Worm (Caenorhabditis elegans) whole organism, L2 larva: ENCODE measurements around the gene gldi-4.

Experiments used
- C34F6.9 ChIP-seq: fragments of 150-350 bp; optimal IDR thresholded peaks from 2 replicates; lab custom pipeline; 2014; ENCODE audit warnings: missing biosample characterization, missing genetic modification characterization
- F13H6.1 ChIP-seq: sonication (generic microtip); optimal IDR thresholded peaks from 2 replicates; lab custom pipeline; 2016; ENCODE audit warnings: missing genetic modification characterization, missing compliant biosample characterization
- Y55F3AM.14 ChIP-seq: fragments of 200-800 bp; sonication (Bioruptor generic); optimal IDR thresholded peaks from 2 replicates; lab custom pipeline; 2018; ENCODE audit warnings: mild to moderate bottlenecking, missing genetic modification characterization, missing compliant biosample characterization
- ZK546.5 ChIP-seq: sonication (generic microtip); optimal IDR thresholded peaks from 2 replicates; lab custom pipeline; 2017; ENCODE audit warnings: missing biosample characterization, missing genetic modification characterization
- alr-1 ChIP-seq: fragments of 150-350 bp; optimal IDR thresholded peaks from 2 replicates; lab custom pipeline; 2014; ENCODE audit warnings: missing biosample characterization, missing genetic modification characterization
- aly-2 ChIP-seq: fragments of 150-350 bp; optimal IDR thresholded peaks from 2 replicates; lab custom pipeline; 2014; ENCODE audit warnings: missing biosample characterization, missing genetic modification characterization
- ama-1 ChIP-seq: fragments of 150-350 bp; optimal IDR thresholded peaks from 2 replicates; lab custom pipeline; 2018; ENCODE audit warnings: inconsistent platforms
- blmp-1 ChIP-seq: sonication (generic microtip); optimal IDR thresholded peaks from 2 replicates; lab custom pipeline; 2017; ENCODE audit warnings: missing genetic modification characterization, mild to moderate bottlenecking, missing compliant biosample characterization, antibody characterized with exemption, moderate library complexity; ENCODE audit not compliant: insufficient read depth
- ceh-16 ChIP-seq: fragments of 150-350 bp; optimal IDR thresholded peaks from 2 replicates; lab custom pipeline; 2014; ENCODE audit warnings: missing biosample characterization, missing genetic modification characterization
- crh-2 ChIP-seq: sonication (generic microtip); optimal IDR thresholded peaks from 2 replicates; lab custom pipeline; 2017; ENCODE audit warnings: missing biosample characterization, missing genetic modification characterization
- elt-1 ChIP-seq: fragments of 150-350 bp; optimal IDR thresholded peaks from 2 replicates; lab custom pipeline; 2014; ENCODE audit warnings: missing biosample characterization, missing genetic modification characterization
- elt-3 ChIP-seq: sonication (generic microtip); optimal IDR thresholded peaks from 2 replicates; lab custom pipeline; 2017; ENCODE audit warnings: missing biosample characterization, missing genetic modification characterization
- lin-13 ChIP-seq: fragments of 150-350 bp; optimal IDR thresholded peaks from 2 replicates; lab custom pipeline; 2014; ENCODE audit warnings: missing biosample characterization, missing genetic modification reagents, missing genetic modification characterization
- lin-39 ChIP-seq: fragments of 150-350 bp; optimal IDR thresholded peaks from 2 replicates; lab custom pipeline; 2014; ENCODE audit warnings: missing biosample characterization, missing genetic modification reagents, missing genetic modification characterization
- lsy-2 ChIP-seq, 2 experiments: fragments of 150-350 bp in 1 of 2; sonication (generic microtip) in 1 of 2; optimal IDR thresholded peaks; 2 replicates each; lab custom pipeline; 2014 to 2017; ENCODE audit warnings: missing biosample characterization in 2 of 2, missing genetic modification characterization in 2 of 2
- mab-5 ChIP-seq: fragments of 150-350 bp; optimal IDR thresholded peaks from 2 replicates; lab custom pipeline; 2014; ENCODE audit warnings: missing biosample characterization, missing genetic modification characterization
- mbf-1 ChIP-seq: sonication (generic microtip); optimal IDR thresholded peaks from 2 replicates; lab custom pipeline; 2017; ENCODE audit warnings: missing biosample characterization, missing genetic modification characterization
- mdl-1 ChIP-seq, 2 experiments: fragments of 150-350 bp in 1 of 2; sonication (generic microtip) in 1 of 2; optimal IDR thresholded peaks; 2 replicates each; lab custom pipeline; 2017; ENCODE audit warnings: missing biosample characterization in 2 of 2, missing genetic modification characterization in 2 of 2
- nhr-11 ChIP-seq: fragments of 150-350 bp; optimal IDR thresholded peaks from 2 replicates; lab custom pipeline; 2014; ENCODE audit warnings: missing biosample characterization, missing genetic modification characterization
- nhr-12 ChIP-seq: fragments of 150-350 bp; optimal IDR thresholded peaks from 2 replicates; lab custom pipeline; 2014; ENCODE audit warnings: missing biosample characterization, missing genetic modification characterization
- nhr-129 ChIP-seq: fragments of 150-350 bp; optimal IDR thresholded peaks from 2 replicates; lab custom pipeline; 2014; ENCODE audit warnings: missing biosample characterization, missing genetic modification characterization
- nhr-21 ChIP-seq: fragments of 150-350 bp; optimal IDR thresholded peaks from 2 replicates; lab custom pipeline; 2014; ENCODE audit warnings: missing biosample characterization, missing genetic modification characterization
- nhr-237 ChIP-seq: fragments of 150-350 bp; optimal IDR thresholded peaks from 2 replicates; lab custom pipeline; 2014; ENCODE audit warnings: missing biosample characterization, missing genetic modification characterization
- nhr-25 ChIP-seq: fragments of 150-350 bp; sonication (generic microtip); optimal IDR thresholded peaks from 3 replicates; lab custom pipeline; 2014; ENCODE audit warnings: missing biosample characterization, missing genetic modification characterization
- nhr-6 ChIP-seq: fragments of 150-350 bp; optimal IDR thresholded peaks from 2 replicates; lab custom pipeline; 2014; ENCODE audit warnings: missing biosample characterization, missing genetic modification characterization
- nhr-77 ChIP-seq: fragments of 150-350 bp; optimal IDR thresholded peaks from 2 replicates; lab custom pipeline; 2014; ENCODE audit warnings: missing biosample characterization, missing genetic modification characterization
- peb-1 ChIP-seq: fragments of 150-350 bp; optimal IDR thresholded peaks from 2 replicates; lab custom pipeline; 2014; ENCODE audit warnings: missing biosample characterization, missing genetic modification characterization
- sem-4 ChIP-seq: fragments of 150-350 bp; optimal IDR thresholded peaks from 2 replicates; lab custom pipeline; 2014; ENCODE audit warnings: missing biosample characterization, missing genetic modification reagents, missing genetic modification characterization
- skn-1 ChIP-seq: sonication (generic microtip); optimal IDR thresholded peaks from 2 replicates; lab custom pipeline; 2017; ENCODE audit warnings: missing biosample characterization, missing genetic modification characterization
- sma-3 ChIP-seq: sonication (generic microtip); optimal IDR thresholded peaks from 2 replicates; lab custom pipeline; 2016; ENCODE audit warnings: missing genetic modification reagents, missing genetic modification characterization, missing compliant biosample characterization
- sma-9 ChIP-seq, 2 experiments: fragments of 150-350 bp in 1 of 2; sonication (generic microtip) in 1 of 2; optimal IDR thresholded peaks; 2 replicates each; lab custom pipeline; 2014 to 2016; ENCODE audit warnings: missing genetic modification characterization in 2 of 2, mild to moderate bottlenecking in 1 of 2, missing biosample characterization in 1 of 2, missing compliant biosample characterization in 1 of 2, missing genetic modification reagents in 1 of 2, moderate library complexity in 1 of 2
- snpc-4 ChIP-seq: fragments of 150-350 bp; optimal IDR thresholded peaks from 2 replicates; lab custom pipeline; 2014; ENCODE audit warnings: missing biosample characterization, missing genetic modification characterization
- unc-39 ChIP-seq: fragments of 150-350 bp; optimal IDR thresholded peaks from 2 replicates; lab custom pipeline; 2014; ENCODE audit warnings: missing biosample characterization, missing genetic modification characterization
- unc-55 ChIP-seq: fragments of 150-350 bp; sonication (generic microtip); optimal IDR thresholded peaks from 3 replicates; lab custom pipeline; 2014; ENCODE audit warnings: missing biosample characterization, missing genetic modification reagents, missing genetic modification characterization
- unc-62 ChIP-seq: fragments of 150-350 bp; optimal IDR thresholded peaks from 2 replicates; lab custom pipeline; 2014; ENCODE audit warnings: missing biosample characterization, missing genetic modification reagents, missing genetic modification characterization
- zag-1 ChIP-seq: fragments of 150-350 bp; optimal IDR thresholded peaks from 2 replicates; lab custom pipeline; 2014; ENCODE audit warnings: missing biosample characterization, missing genetic modification characterization
- ztf-1 ChIP-seq: fragments of 200-800 bp; sonication (Bioruptor generic); conservative IDR thresholded peaks from 2 replicates; pipeline ENCODE4 v1.3.6; 2022; ENCODE audit warnings: missing genetic modification characterization, missing compliant biosample characterization
- ztf-11 ChIP-seq: sonication (generic microtip); optimal IDR thresholded peaks from 2 replicates; lab custom pipeline; 2017; ENCODE audit warnings: missing biosample characterization, missing genetic modification characterization

The gldi-4 gene

DNA sequence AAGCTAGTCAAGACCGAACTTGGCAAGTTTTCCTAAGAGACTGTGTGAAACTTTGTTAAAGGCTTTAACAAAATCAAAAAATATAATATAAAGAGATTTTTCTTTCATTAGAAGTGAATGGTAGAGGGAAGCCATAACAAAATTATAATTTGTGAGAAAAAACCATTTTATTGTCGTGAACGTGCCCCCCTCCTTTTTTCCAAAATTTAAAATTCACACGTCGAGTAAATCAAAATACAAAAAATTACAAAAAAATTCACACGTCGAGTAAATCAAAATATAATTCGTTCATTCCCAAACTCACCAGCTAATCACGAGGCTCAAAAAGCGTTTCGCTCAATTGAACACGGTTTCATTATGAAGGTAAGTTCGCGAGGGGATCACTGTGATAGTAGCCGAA, 7.9 kb upstream of the gldi-4 start, which contains the start of gene C25A8.2:
TSS of gene C25A8.2 (plus strand) at position 301 of the 400 bp plus-strand sequence.
- TF ChIP-seq unc-39 (tag; lab: Kevin White, UChicago) (no peak), ztf-1 (no peak), nhr-6 (tag; lab: Kevin White, UChicago) (no peak), skn-1 (tag; lab: Kevin White, UChicago) (no peak), lin-13 (no peak), nhr-129 (no peak), nhr-21 (tag; lab: Kevin White, UChicago) (no peak), sma-9 (GFP tag; optimal IDR thresholded peaks at IDR 0.05; lab: Kevin White, UChicago) (no peak), sma-9 (tag; optimal IDR thresholded peaks at IDR 0.05; lab: Kevin White, UChicago) (no peak), Y55F3AM.14 (GFP tag; lab: Kevin White, UChicago) (no peak), nhr-11 (tag; lab: Kevin White, UChicago) (no peak), zag-1 (no peak), alr-1 (tag; lab: Kevin White, UChicago) (no peak)

DNA sequence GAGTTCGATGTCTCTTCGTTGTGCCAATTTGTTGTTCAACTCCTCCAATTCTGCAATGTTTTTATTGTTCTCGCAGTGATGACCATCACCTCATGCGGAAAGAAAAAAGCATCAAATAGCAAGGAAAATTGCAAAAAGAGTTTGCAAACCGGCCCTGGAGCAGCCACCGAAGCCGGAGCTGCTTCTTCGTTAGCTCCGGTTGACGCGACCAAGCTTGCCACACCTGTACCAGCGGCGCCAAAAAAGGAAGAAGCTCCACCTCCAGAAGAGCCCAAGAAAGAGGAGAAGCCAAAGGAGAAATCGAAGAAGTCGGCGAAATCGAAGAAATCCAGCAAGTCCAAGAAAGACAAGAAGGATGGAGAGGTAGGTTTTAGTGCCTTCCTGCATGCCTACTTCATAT, 7.2 kb upstream of the gldi-4 start:
- TF ChIP-seq nhr-77 (tag; lab: Kevin White, UChicago) (no peak), F13H6.1 (tag; lab: Kevin White, UChicago) (no peak), unc-62 (no peak), nhr-129 (no peak), mbf-1 (tag; lab: Kevin White, UChicago) (no peak)

DNA sequence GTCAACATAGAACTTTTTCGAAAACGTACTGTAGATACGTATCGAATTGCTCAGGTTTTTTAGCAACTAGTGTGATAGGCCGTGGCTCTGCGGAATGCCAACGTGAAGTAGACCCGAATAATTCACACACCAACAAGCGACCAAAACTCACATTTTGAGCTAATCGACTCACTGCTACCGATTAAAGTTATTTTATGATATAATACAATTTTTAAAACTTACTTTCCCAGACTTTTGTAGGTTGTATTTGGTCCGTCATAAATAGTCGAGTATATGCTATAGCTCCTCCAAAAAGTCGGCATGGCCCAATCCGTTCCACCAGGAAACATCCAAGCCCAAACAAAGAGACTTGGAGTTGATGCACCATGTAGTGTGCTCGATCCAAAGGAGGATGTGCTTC, 6.6 kb upstream of the gldi-4 start, which contains the start of gene C25A8.1:
TSS of gene C25A8.1 (plus strand) at position 301 of the 400 bp plus-strand sequence.
- TF ChIP-seq aly-2 (no peak), Y55F3AM.14 (GFP tag; lab: Kevin White, UChicago) (no peak), ceh-16 (tag; lab: Kevin White, UChicago) (no peak), nhr-12 (tag; lab: Kevin White, UChicago) (no peak), mab-5 (tag; lab: Kevin White, UChicago) (no peak), sma-3 (GFP tag; lab: Kevin White, UChicago) (no peak), ztf-11 (tag; lab: Kevin White, UChicago) (no peak), ama-1 (lab: Kevin White, UChicago) (no peak), nhr-21 (tag; lab: Kevin White, UChicago) (no peak), zag-1 (no peak), mdl-1 (tag; optimal IDR thresholded peaks at IDR 0.05; lab: Kevin White, UChicago) (no peak), blmp-1 (tag; lab: Kevin White, UChicago) (no peak), mbf-1 (tag; lab: Kevin White, UChicago) (no peak), nhr-237 (tag; lab: Kevin White, UChicago) (no peak), snpc-4 (no peak), elt-3 (no peak)

ce11 chrIV:7011728-7012127, 5.7 kb upstream of the gldi-4 start, which contains the start of gene trxr-1:
trxr-1 (plus strand) TSS chrIV:7011954.
- TF ChIP-seq peb-1, result no peak
- TF ChIP-seq nhr-129, result no peak
- TF ChIP-seq mab-5 (tag; lab: Kevin White, UChicago), result no peak
- no peak for TF ChIP-seq crh-2
- no peak for TF ChIP-seq zag-1
- TF ChIP-seq nhr-11 (tag; lab: Kevin White, UChicago), result no peak
- no peak for TF ChIP-seq lsy-2 (tag; optimal IDR thresholded peaks at IDR 0.05; lab: Kevin White, UChicago)
- TF ChIP-seq sem-4 (tag; lab: Kevin White, UChicago), result no peak
- TF ChIP-seq nhr-25, result no peak
- TF ChIP-seq elt-1 (tag; lab: Kevin White, UChicago), result no peak
- TF ChIP-seq snpc-4, result no peak

DNA sequence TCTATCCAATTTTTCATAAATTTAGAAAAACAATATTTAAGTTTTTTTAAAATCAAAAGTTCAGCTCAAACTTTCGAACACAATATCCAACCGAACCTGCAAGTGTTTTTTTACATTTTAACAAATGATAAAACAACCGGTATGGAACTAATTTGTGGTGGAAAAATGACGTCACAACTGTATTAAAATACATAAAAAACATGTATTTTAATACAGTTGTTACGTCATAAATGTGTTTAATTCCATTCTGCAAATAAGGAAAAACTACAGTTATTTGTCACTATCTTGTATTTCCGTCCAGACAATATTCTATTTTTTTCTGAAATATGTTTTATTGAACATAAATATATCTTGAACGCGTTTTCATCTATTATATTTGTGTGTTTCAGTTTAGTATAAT, 5.2 kb upstream of the gldi-4 start:
- TF ChIP-seq ZK546.5 (tag; lab: Kevin White, UChicago) (no peak), lin-39 (tag; lab: Kevin White, UChicago) (no peak), nhr-6 (tag; lab: Kevin White, UChicago) (no peak), snpc-4 (no peak), Y55F3AM.14 (GFP tag; lab: Kevin White, UChicago) (no peak), unc-39 (tag; lab: Kevin White, UChicago) (no peak), ztf-11 (tag; lab: Kevin White, UChicago) (no peak), sem-4 (tag; lab: Kevin White, UChicago) (no peak), lsy-2 (tag; optimal IDR thresholded peaks at IDR 0.05; lab: Kevin White, UChicago) (no peak), skn-1 (tag; lab: Kevin White, UChicago) (no peak), unc-55 (no peak), ama-1 (lab: Kevin White, UChicago) (no peak), C34F6.9 (tag; lab: Kevin White, UChicago) (no peak)
- TF ChIP-seq, all 48 proteins: peak for 0
